Fruit fly (Drosophila melanogaster) ovary, adult (tissue): ENCODE results near the gene promL.

Experiments
- CG17801 ChIP-seq: fragments of 200-800 bp; optimal IDR thresholded peaks from 2 replicates; lab custom pipeline; 2019; ENCODE audit warnings: missing biosample characterization, mild to moderate bottlenecking, missing genetic modification characterization, moderate library complexity; ENCODE audit not compliant: partially characterized antibody

promL gene

DNA sequence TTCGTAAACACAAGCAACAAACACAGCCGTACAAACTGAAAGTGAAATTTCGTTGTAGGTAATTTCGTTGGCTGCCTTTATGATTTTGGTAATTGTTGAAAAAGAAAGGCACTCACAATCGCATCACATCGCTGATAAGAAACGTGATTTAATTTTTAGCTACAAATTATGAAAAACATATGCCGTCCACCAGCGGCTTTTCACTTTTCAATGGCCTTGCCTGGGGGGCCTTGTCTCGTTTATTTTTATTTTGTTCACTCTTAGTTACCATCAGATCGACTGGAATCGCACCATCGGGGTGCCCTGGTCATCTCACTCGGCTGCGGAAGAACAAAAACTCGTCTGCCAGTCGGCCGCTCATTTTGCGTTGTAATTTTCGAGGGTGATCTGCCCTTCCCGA is 18.6 kb downstream of the promL start:
- no peak for TF ChIP-seq CG17801

DNA sequence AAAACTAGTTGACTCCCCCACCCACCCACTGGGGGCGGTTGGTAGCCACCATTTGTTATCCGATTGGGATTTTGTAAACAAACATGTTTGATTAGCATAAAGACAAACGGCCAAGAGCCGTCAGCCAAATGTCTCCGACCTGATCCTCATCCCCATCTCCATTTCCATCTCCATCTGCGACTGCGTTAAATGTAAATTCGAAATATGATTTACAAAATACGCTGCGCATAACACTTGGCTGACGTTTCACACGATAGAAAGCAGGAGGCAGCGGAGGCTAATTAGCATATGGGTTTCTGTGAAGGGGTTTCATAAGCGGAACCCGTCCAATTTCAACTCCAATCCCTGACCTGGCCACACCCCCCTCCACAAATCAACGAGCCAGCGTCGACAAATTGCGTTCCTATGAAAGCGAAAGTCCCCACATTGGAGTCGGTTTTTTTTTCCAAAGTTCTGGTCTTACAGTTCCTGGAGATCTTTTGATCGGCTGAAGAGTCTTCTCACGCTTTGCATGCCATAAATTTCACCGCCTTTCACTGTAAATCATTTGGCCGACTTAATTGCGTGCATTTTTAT is 19.4 kb downstream of the promL start:
- TF ChIP-seq CG17801: no peak

dm6 chr3L:3106908-3107821 is 20.4 kb downstream of the promL start, which contains the start of gene Cht7:
TSS of gene Cht7 (minus strand) at chr3L:3106958.
- TF ChIP-seq CG17801: no peak

DNA sequence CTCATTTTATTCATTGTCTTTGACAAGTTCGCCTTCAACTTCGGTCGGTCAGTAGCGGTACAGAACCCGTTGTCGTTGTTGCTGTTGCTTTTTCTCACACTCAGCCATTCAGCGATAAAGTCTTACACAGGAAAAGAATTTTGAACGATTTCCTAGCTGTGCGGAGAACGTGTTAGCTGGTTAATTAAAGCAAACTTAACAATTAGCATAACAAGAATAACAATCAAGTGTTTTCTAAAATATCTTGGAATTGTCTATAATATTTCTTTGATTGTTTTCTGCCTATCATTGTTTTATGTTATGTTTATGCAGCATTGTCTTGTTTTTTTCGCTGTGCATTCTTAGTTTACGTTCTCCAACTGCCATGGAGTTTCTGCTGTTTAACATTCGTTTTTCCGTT is 21.4 kb downstream of the promL start:
- no peak for TF ChIP-seq CG17801

DNA sequence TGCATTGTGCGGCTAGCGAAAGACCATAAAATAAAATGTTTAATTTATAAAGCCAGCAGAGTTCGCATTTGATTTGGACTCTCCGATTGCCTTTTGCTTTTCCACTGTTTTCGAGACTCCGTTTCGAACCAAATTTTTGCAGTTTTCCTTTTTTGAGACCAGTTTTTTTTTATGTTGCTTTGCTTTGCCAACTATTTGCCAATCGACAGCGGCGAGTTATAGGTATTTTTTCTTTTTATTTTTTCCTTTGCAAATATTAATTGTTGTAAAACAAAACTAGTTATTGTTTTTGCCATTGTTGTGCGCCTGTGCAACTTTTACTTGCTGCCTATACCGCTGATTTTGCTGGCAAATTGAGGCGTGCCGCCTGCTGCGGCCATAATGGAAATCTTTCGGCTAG is 22.0 kb downstream of the promL start:
- TF ChIP-seq CG17801: no peak

DNA sequence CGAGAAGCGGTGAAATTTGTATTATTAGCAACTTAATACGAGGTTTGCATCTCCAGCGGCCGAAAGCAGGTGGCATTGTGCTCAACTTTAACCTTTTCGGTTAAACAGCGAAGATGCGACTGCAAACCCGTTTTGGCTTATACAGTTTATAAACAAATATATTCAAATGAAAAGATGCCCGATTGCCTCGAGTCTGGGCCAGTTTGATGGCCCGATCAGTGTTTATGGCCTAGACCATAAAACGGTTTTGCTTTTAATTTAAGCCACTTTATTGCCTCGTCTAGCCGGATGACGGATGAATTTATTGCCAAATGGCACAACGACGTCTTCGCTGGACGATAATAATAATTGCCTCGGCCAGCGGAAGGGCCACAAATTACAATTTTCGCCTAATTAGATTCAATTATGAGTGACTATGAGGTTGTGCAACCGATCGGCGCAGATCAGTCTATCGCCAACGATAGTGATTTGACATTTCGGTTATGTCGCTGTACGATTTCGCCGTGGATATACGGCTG is 25.0 kb downstream of the promL start:
- TF ChIP-seq CG17801: no peak

- TF ChIP-seq CG17801: no peak
These were observed 26.4 kb downstream of the promL start for dm6 chr3L:3101157-3101556.

- no peak for TF ChIP-seq CG17801
These were observed 28.6 kb downstream of the promL start for dm6 chr3L:3098778-3099429.

dm6 chr3L:3097598-3097880 is 30.0 kb downstream of the promL start:
- no peak for TF ChIP-seq CG17801

DNA sequence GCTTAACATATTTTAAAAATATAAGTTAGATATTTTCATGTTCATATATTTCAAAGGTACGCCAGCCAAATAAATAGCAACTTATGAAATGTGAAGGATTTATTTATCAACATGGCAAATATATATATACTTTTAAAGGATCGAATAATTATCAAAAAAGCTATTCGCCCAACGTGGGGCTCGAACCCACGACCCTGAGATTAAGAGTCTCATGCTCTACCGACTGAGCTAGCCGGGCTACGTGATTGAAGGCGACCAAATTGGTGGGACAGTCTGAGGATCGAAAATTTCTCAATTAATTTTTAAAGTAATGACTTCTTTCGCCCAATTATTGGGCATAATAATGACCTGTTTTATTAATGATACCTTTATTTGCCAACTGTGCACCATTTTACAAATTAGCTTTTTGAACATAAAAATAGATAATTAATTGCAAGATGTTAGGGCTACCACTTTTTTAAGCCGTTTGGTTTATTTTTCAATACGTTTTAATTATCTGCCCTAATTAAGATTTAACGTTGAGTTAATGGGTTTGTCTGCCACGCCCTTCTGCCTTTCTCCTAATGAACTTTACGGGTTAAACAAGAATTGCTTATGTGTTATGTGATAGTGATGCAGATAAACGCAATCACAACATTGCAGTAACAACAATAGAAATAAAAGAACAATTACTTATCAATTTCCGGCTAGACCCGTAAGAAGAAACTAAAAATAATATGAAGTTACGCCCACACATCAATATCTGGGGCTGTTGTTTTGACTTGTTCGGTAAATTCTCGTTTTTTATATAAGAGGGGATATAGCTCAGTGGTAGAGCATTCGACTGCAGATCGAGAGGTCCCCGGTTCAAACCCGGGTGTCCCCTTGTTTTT is 30.6 kb downstream of the promL start:
- no peak for TF ChIP-seq CG17801

DNA sequence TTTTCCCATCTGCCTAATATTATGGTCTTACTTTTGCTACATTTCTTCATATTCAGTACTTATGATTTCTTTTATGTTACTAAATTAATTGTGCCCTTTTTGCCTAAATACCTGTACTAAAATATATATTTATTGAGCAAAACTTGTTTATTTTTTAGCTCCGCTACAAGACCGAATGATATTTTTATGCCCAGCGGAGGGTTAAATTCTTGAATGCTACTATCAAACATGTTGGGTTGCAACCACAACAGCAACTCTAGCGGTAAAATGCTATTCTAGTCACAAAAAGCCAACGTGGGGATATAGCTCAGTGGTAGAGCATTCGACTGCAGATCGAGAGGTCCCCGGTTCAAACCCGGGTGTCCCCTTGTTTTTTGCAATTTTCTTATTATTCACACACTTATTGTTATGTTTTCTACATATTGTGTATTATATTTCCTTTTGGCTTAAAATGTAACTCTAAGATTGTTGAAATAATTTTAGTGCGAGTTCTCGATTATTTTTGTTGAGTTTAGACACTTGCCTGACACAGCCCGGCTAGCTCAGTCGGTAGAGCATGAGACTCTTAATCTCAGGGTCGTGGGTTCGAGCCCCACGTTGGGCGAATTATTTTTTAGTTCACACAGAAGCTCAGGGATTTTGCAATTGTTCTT is 31.3 kb downstream of the promL start:
- TF ChIP-seq CG17801: no peak

DNA sequence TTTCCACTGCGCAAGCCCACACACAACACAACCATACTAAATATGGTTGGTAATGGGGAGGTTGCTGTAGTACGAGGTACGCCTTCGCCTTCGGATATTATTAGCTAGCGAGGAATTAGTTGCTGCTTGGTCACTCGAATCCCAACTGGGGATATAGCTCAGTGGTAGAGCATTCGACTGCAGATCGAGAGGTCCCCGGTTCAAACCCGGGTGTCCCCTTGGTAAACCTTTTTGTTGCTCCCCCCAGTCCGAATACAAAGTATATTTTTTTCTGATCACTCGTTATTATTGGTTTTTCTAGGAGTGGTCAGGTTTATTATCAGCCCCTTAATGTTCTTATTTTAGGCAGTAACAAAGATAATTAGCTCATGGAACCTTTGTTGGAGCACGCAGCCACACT is 31.9 kb downstream of the promL start:
- no peak for TF ChIP-seq CG17801

DNA sequence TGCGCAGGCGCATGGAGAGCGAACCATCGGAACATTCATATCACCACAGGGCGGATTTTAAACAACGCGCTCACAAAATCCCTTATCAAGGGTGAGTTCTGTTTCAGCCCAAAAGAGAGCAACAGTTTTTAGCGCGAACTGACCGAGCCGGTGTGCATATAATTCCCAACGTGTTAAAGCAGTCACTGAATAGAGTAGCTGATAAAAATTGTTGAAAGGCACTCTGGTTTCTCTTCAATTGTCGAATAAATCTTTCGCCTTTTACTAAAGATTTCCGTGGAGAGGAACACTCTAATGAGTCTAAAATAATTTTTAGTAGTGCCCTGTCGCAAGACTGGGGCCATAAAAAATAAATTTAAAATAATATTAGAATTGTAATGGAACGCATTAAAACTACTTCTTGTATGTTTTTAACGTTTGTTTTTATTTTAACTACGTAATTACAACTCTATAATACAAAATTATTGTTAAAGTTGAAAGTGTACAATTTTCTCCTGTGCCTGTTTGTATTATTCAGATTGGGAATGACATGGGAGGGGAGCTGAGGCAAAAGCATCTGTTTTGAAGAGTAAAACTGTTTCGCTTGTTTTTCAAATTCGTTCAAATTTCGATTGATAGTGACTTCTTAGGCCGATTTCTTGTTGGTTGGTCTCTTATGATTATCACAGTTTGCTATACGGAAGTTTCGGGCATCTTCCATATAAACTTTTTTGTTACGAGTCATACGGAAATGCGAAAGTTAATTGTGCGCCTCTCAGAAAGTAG is 36.8 kb downstream of the promL start:
- peak; percentile 6 for TF ChIP-seq CG17801

- TF ChIP-seq CG17801: no peak
These were observed 38.5 kb downstream of the promL start for dm6 chr3L:3089012-3089411.
